Fruit fly (Drosophila melanogaster): ENCODE measurements around the gene CanA-14F.

Gene CanA-14F

DNA sequence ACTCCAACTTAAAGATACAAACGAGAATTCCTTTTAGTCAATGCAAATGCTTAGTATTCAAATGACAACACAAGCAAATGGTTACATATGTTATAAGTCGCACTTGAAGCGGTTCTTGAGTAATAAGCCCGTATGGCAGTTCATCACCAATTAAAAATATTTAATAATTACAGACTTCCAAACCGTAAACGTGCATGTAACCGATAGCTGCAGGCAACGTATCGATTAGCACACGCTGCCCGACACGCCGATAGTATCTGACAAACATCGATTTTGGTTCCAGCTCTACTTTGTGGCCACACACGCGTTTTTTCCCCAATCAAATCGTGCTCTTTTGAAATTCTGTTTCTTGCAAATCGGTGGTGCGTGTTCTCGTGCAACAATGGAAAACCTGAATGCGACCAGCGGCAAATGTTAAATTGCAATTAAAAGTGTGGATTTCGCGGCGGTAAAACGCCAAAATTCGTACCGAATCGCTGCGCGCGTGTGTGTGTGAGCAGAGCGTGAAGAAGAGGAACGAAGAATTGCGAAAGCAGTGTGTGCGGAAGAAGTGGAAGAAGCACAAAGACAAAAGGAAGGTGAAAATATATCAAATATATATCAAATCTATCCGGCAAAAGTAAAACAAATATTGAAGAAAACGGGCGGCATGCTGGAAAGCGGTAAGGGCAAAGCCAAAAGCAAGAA is 12.1 kb upstream of the CanA-14F start, which contains the start of the genes CG9784 and Nup153:
TSS of gene CG9784 (minus strand) at position 238 of the 687 bp plus-strand sequence.
TSS of gene Nup153 (plus strand) at position 264 of the 687 bp plus-strand sequence.
- peak; percentile 45 for TF ChIP-seq bab1 (GFP tag; optimal IDR thresholded peaks at IDR 0.05)
- TF ChIP-seq CG7101 (tag; optimal IDR thresholded peaks at IDR 0.05) = peak; percentile 11
- TF ChIP-seq Mnt (GFP tag; optimal IDR thresholded peaks at IDR 0.05) = peak; percentile 91
- TF ChIP-seq ovo (GFP tag; optimal IDR thresholded peaks at IDR 0.05) = no peak
- peak; percentile 20 for TF ChIP-seq pad (GFP tag; optimal IDR thresholded peaks at IDR 0.05)
- peak; percentile 20 for TF ChIP-seq CG1620 (GFP tag; optimal IDR thresholded peaks at IDR 0.05)
- no peak for TF ChIP-seq toe (GFP tag; optimal IDR thresholded peaks at IDR 0.05)

DNA sequence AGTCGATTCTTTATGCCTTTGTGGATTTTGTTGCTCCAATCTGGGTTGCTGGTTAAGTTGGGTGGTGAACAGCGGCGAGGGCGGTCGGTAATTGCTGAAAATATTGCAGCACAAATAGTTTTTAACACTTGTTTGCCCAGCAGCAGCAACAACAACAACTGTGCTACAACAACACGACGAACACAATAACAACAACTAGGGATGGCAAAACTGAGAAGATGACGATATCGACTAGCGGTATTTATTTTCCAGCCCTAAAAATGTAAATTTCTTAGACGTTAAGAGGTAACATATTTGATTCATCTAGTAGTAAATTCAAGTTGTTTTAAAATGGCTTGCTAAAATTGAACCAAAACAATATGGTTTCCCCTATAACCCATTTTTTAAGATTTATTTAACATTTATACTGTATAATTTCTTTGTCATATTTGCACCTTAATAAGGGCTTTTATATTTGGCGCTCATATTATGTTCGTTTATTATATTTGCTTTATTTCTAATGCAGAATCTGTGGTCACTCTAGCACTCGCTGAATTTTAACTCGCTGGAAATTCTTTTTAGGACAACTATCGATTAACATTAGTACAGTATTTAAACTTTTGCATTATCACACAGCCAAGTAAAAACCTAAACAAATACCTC is 11.5 kb upstream of the CanA-14F start:
- TF ChIP-seq kay (GFP tag; ENCODE audit: borderline replicate concordance) (no peak), CG5204 (GFP tag; optimal IDR thresholded peaks at IDR 0.05) (no peak), Crg-1 (GFP tag; optimal IDR thresholded peaks at IDR 0.05) (no peak), Hr96 (GFP tag; optimal IDR thresholded peaks at IDR 0.05) (no peak), pad (GFP tag; optimal IDR thresholded peaks at IDR 0.05) (no peak), CG14711 (tag; optimal IDR thresholded peaks at IDR 0.05) (peak; percentile 42), CG7045 (GFP tag; optimal IDR thresholded peaks at IDR 0.05) (no peak), CG7101 (tag; optimal IDR thresholded peaks at IDR 0.05) (peak; percentile 21), Clk (GFP tag; optimal IDR thresholded peaks at IDR 0.05) (no peak), cic (GFP tag; optimal IDR thresholded peaks at IDR 0.05) (peak; percentile 3), toe (GFP tag; optimal IDR thresholded peaks at IDR 0.05) (peak; percentile 33), CG11617 (GFP tag; optimal IDR thresholded peaks at IDR 0.05) (peak; percentile 3), ovo (GFP tag; optimal IDR thresholded peaks at IDR 0.05) (peak; percentile 55), CG12768 (GFP tag; optimal IDR thresholded peaks at IDR 0.05) (no peak), CG1620 (GFP tag; optimal IDR thresholded peaks at IDR 0.05) (peak; percentile 39), tj (GFP tag; optimal IDR thresholded peaks at IDR 0.05) (peak; percentile 8), CG33017 (tag; optimal IDR thresholded peaks at IDR 0.05) (no peak), bab1 (GFP tag; optimal IDR thresholded peaks at IDR 0.05) (peak; percentile 5), cnc (optimal IDR thresholded peaks at IDR 0.05) (no peak), Mnt (GFP tag; optimal IDR thresholded peaks at IDR 0.05) (no peak)

DNA sequence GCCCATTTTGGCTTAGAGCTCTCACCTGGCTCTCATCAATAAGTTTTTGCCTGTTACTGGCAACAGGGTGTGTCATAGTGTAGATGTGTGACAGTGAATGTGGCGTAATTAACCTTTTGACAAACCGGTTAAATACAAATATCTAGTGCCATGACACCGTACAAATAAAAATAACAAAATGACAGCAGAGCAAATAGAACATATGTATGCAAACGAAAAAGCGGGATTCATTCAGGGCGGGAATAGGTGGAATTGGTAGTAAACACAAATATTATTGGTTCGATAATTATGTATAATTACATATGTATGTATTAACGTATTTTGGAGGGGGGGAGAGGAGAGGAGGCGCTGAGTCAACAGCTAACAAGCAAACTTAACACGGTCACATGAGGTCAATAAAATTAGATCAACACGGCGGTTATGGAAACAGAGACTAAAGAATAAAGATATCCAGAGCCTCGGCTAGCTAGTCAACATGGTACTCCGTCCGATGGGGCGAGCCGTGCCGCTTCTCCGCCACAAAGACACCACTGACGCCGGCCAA is 9.3 kb upstream of the CanA-14F start:
- TF ChIP-seq Clk (GFP tag; optimal IDR thresholded peaks at IDR 0.05) = no peak
- TF ChIP-seq bab1 (GFP tag; optimal IDR thresholded peaks at IDR 0.05) = no peak
- no peak for TF ChIP-seq tj (GFP tag; optimal IDR thresholded peaks at IDR 0.05)
- TF ChIP-seq ovo (GFP tag; optimal IDR thresholded peaks at IDR 0.05) = no peak
- no peak for TF ChIP-seq cnc (optimal IDR thresholded peaks at IDR 0.05)
- no peak for TF ChIP-seq kay (GFP tag; ENCODE audit: borderline replicate concordance)
- TF ChIP-seq Crg-1 (GFP tag; optimal IDR thresholded peaks at IDR 0.05) = no peak
- no peak for TF ChIP-seq CG1620 (GFP tag; optimal IDR thresholded peaks at IDR 0.05)
- no peak for TF ChIP-seq toe (GFP tag; optimal IDR thresholded peaks at IDR 0.05)

DNA sequence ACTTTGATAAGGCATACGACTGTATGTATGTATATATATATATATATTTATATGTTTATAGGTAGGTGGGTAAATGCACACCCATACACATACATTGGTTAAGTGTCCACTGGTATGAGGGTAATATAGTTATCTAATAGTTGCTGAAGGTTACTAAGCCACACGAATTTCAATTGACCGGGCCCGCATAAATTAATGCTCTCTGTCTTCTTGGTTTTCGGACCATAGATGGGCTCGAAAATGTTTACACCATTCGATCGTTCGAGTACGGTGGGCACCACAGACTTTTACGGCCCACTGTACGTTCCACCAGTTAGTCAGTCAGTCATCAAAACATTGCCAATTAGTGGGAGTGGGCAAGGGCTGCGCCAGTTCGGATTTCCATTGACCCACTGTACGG is 8.4 kb upstream of the CanA-14F start:
- no peak for TF ChIP-seq Clk (GFP tag; optimal IDR thresholded peaks at IDR 0.05)
- no peak for TF ChIP-seq kay (GFP tag; ENCODE audit: borderline replicate concordance)
- TF ChIP-seq Hr96 (GFP tag; optimal IDR thresholded peaks at IDR 0.05) = no peak
- no peak for TF ChIP-seq Crg-1 (GFP tag; optimal IDR thresholded peaks at IDR 0.05)
- TF ChIP-seq pad (GFP tag; optimal IDR thresholded peaks at IDR 0.05) = no peak

DNA sequence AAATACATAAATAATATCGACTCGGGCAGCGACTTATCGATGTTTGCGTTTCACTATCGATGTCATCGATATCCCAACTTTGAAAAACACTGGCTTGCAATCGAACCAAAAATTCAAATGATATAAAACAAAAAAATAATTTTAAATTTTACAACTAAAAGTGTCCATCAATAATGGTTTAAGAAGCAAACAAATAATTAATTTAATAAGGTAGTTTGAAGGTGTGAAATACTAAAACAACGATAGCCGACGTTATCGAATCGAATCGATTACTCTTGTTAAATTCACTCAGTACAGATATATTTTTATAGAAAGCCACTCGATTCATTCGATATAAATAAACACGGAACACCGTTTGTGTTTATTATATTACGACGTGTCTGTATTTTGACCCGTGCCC is 6.4 kb upstream of the CanA-14F start, which contains the start of the genes SMC3 and Ubc7:
TSS of gene SMC3 (minus strand) at position 22 of the 400 bp plus-strand sequence.
TSS of gene Ubc7 (plus strand) at position 260 of the 400 bp plus-strand sequence.
- TF ChIP-seq Mnt (GFP tag; optimal IDR thresholded peaks at IDR 0.05) (peak; percentile 26), CG11617 (GFP tag; optimal IDR thresholded peaks at IDR 0.05) (peak; percentile 34), CG14711 (tag; optimal IDR thresholded peaks at IDR 0.05) (peak; percentile 15), cic (GFP tag; optimal IDR thresholded peaks at IDR 0.05) (no peak), bab1 (GFP tag; optimal IDR thresholded peaks at IDR 0.05) (peak; percentile 40), CG7101 (tag; optimal IDR thresholded peaks at IDR 0.05) (no peak)

DNA sequence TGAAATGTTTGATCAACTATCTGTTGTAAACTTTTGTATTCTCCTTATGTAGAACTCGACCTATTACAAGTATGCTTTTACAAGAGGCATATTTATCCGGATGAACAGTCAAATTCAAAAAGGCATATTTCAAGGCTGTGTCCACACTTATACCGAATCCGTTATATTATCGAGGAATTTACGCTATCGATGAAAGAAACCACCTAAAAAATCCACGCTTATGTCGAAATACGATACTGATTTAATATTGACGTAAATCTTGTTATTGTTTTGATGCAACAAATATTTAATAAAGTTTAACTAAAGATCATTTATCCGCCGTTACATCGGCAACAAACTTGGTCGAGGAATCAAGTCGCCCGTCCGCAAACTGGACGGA is 685 bp upstream of the CanA-14F start, which contains the start of gene CG13014:
TSS of gene CG13014 (plus strand) at position 206 of the 379 bp plus-strand sequence.
- TF ChIP-seq Clk (GFP tag; optimal IDR thresholded peaks at IDR 0.05) = no peak
- TF ChIP-seq CG12768 (GFP tag; optimal IDR thresholded peaks at IDR 0.05) = no peak
- TF ChIP-seq CG1620 (GFP tag; optimal IDR thresholded peaks at IDR 0.05) = no peak
- TF ChIP-seq cnc (optimal IDR thresholded peaks at IDR 0.05) = no peak
- no peak for TF ChIP-seq CG7101 (tag; optimal IDR thresholded peaks at IDR 0.05)
- TF ChIP-seq Mnt (GFP tag; optimal IDR thresholded peaks at IDR 0.05) = no peak
- no peak for TF ChIP-seq CG5204 (GFP tag; optimal IDR thresholded peaks at IDR 0.05)
- TF ChIP-seq CG7045 (GFP tag; optimal IDR thresholded peaks at IDR 0.05) = no peak
- TF ChIP-seq Hr96 (GFP tag; optimal IDR thresholded peaks at IDR 0.05) = no peak
- no peak for TF ChIP-seq bab1 (GFP tag; optimal IDR thresholded peaks at IDR 0.05)
